Worm (Caenorhabditis elegans) whole organism, early embryonic: ENCODE results near the gene srj-37.

Source experiments
- B0310.2 ChIP-seq: sonication (generic microtip); optimal IDR thresholded peaks from 2 replicates; lab custom pipeline; 2016; ENCODE audit warnings: mild to moderate bottlenecking, missing genetic modification characterization, missing compliant biosample characterization
- F13C5.2 ChIP-seq: sonication (generic microtip); optimal IDR thresholded peaks from 2 replicates; lab custom pipeline; 2017; ENCODE audit warnings: mild to moderate bottlenecking, missing genetic modification characterization, inconsistent platforms, missing compliant biosample characterization
- aly-1 ChIP-seq: sonication (generic microtip); optimal IDR thresholded peaks from 2 replicates; lab custom pipeline; 2016; ENCODE audit warnings: missing genetic modification characterization, missing compliant biosample characterization
- ama-1 ChIP-seq: fragments of 150-350 bp; optimal IDR thresholded peaks from 2 replicates; lab custom pipeline; 2014
- ceh-13 ChIP-seq: fragments of 200-800 bp; sonication (Bioruptor generic); optimal IDR thresholded peaks from 2 replicates; lab custom pipeline; 2018; ENCODE audit warnings: mild to moderate bottlenecking, missing genetic modification characterization, missing compliant biosample characterization
- ceh-36 ChIP-seq: sonication (generic microtip); optimal IDR thresholded peaks from 2 replicates; lab custom pipeline; 2016; ENCODE audit warnings: missing genetic modification characterization, inconsistent platforms, missing compliant biosample characterization
- ets-7 ChIP-seq: sonication (generic microtip); optimal IDR thresholded peaks from 2 replicates; lab custom pipeline; 2016; ENCODE audit warnings: missing genotype, missing genetic modification characterization, missing compliant biosample characterization
- flt-1 ChIP-seq: fragments of 200-800 bp; sonication (Bioruptor generic); IDR thresholded peaks from 2 replicates; pipeline ENCODE4 v1.3.6; 2022; ENCODE audit warnings: missing genetic modification characterization, missing compliant biosample characterization
- hmbx-1 ChIP-seq: sonication (generic microtip); optimal IDR thresholded peaks from 2 replicates; lab custom pipeline; 2016; ENCODE audit warnings: mild to moderate bottlenecking, missing genetic modification characterization, missing compliant biosample characterization
- hmg-4 ChIP-seq: fragments of 200-800 bp; sonication (Bioruptor generic); optimal IDR thresholded peaks from 2 replicates; lab custom pipeline; 2018; ENCODE audit warnings: mild to moderate bottlenecking, missing genetic modification characterization, missing compliant biosample characterization
- hnd-1 ChIP-seq: sonication (generic microtip); optimal IDR thresholded peaks from 2 replicates; lab custom pipeline; 2016; ENCODE audit warnings: missing genetic modification characterization, missing compliant biosample characterization
- pes-1 ChIP-seq: fragments of 200-800 bp; sonication (Bioruptor generic); IDR thresholded peaks from 2 replicates; pipeline ENCODE4 v1.3.6; 2022; ENCODE audit warnings: missing genetic modification reagents, missing genetic modification characterization, missing compliant biosample characterization
- scrt-1 ChIP-seq: fragments of 200-800 bp; sonication (Bioruptor generic); IDR thresholded peaks from 2 replicates; pipeline ENCODE4 v1.3.6; 2022; ENCODE audit warnings: missing genetic modification characterization, missing compliant biosample characterization
- sea-1 ChIP-seq: fragments of 200-800 bp; sonication (Bioruptor generic); conservative IDR thresholded peaks from 2 replicates; pipeline ENCODE4 v1.3.6; 2022; ENCODE audit warnings: missing genetic modification characterization, missing compliant biosample characterization
- tbx-11 ChIP-seq: fragments of 200-800 bp; sonication (Bioruptor generic); IDR thresholded peaks from 2 replicates; pipeline ENCODE4 v1.3.6; 2022; ENCODE audit warnings: missing genetic modification characterization, missing compliant biosample characterization
- tbx-37 ChIP-seq: fragments of 200-800 bp; sonication (Bioruptor generic); conservative IDR thresholded peaks from 2 replicates; pipeline ENCODE4 v1.3.6; 2022; ENCODE audit warnings: missing genetic modification reagents, missing genetic modification characterization, missing compliant biosample characterization
- tra-4 ChIP-seq: sonication (generic microtip); optimal IDR thresholded peaks from 2 replicates; lab custom pipeline; 2017; ENCODE audit warnings: missing genetic modification characterization, missing compliant biosample characterization

The srj-37 gene

ce11 chrV:638328-638727, at the start of gene srj-37:
Gene srj-37, plus strand, starts transcription at chrV:638628.
- no peak for TF ChIP-seq aly-1 (tag; lab: Kevin White, UChicago)
- no peak for TF ChIP-seq ets-7 (tag; lab: Kevin White, UChicago)
- no peak for TF ChIP-seq hmbx-1
- TF ChIP-seq hmg-4: no peak
- no peak for TF ChIP-seq tra-4 (tag; lab: Kevin White, UChicago)
- no peak for TF ChIP-seq tbx-11 (GFP tag; lab: Robert Waterston, UW)
- TF ChIP-seq scrt-1 (GFP tag; lab: Robert Waterston, UW): no peak
- TF ChIP-seq F13C5.2 (tag; lab: Kevin White, UChicago): no peak
- no peak for TF ChIP-seq B0310.2 (tag; lab: Kevin White, UChicago)

ce11 chrV:590182-590581, 48.2 kb upstream of the srj-37 start, which contains the start of gene ZK488.6:
Gene ZK488.6, plus strand, starts transcription at chrV:590482.
- no peak for TF ChIP-seq F13C5.2 (tag; lab: Kevin White, UChicago)
- no peak for TF ChIP-seq tbx-37 (GFP tag; lab: Robert Waterston, UW)
- no peak for TF ChIP-seq B0310.2 (tag; lab: Kevin White, UChicago)
- TF ChIP-seq sea-1: no peak
- TF ChIP-seq hmg-4: no peak
- no peak for TF ChIP-seq ceh-13

- TF ChIP-seq sea-1 (no peak), flt-1 (GFP tag; lab: Robert Waterston, UW) (no peak), hmbx-1 (no peak), ama-1 (lab: Kevin White, UChicago) (no peak), tra-4 (tag; lab: Kevin White, UChicago) (no peak), pes-1 (GFP tag; lab: Robert Waterston, UW) (no peak), tbx-37 (GFP tag; lab: Robert Waterston, UW) (no peak), aly-1 (tag; lab: Kevin White, UChicago) (no peak), hmg-4 (no peak), tbx-11 (GFP tag; lab: Robert Waterston, UW) (no peak), F13C5.2 (tag; lab: Kevin White, UChicago) (no peak), scrt-1 (GFP tag; lab: Robert Waterston, UW) (no peak), hnd-1 (tag; lab: Kevin White, UChicago) (no peak), ets-7 (tag; lab: Kevin White, UChicago) (no peak), B0310.2 (tag; lab: Kevin White, UChicago) (no peak)
Measured at ce11 chrV:592959-593358, 45.5 kb upstream of the srj-37 start, which contains the start of gene ZK488.5. Gene ZK488.5, plus strand, starts transcription at chrV:593259.

ce11 chrV:596923-597322, 41.5 kb upstream of the srj-37 start:
- TF ChIP-seq sea-1 (no peak), ama-1 (lab: Kevin White, UChicago) (no peak), hmg-4 (no peak), scrt-1 (GFP tag; lab: Robert Waterston, UW) (no peak), F13C5.2 (tag; lab: Kevin White, UChicago) (no peak), tra-4 (tag; lab: Kevin White, UChicago) (no peak), hnd-1 (tag; lab: Kevin White, UChicago) (no peak), flt-1 (GFP tag; lab: Robert Waterston, UW) (no peak), ceh-13 (no peak), B0310.2 (tag; lab: Kevin White, UChicago) (no peak), aly-1 (tag; lab: Kevin White, UChicago) (no peak), tbx-11 (GFP tag; lab: Robert Waterston, UW) (no peak), ets-7 (tag; lab: Kevin White, UChicago) (no peak), ceh-36 (tag; lab: Kevin White, UChicago) (no peak), hmbx-1 (no peak), pes-1 (GFP tag; lab: Robert Waterston, UW) (no peak), tbx-37 (GFP tag; lab: Robert Waterston, UW) (no peak)

ce11 chrV:597823-598222, 40.6 kb upstream of the srj-37 start:
- no peak for TF ChIP-seq hmg-4
- TF ChIP-seq aly-1 (tag; lab: Kevin White, UChicago): no peak
- no peak for TF ChIP-seq tra-4 (tag; lab: Kevin White, UChicago)
- TF ChIP-seq hmbx-1: no peak
- no peak for TF ChIP-seq ceh-36 (tag; lab: Kevin White, UChicago)
- TF ChIP-seq ets-7 (tag; lab: Kevin White, UChicago): no peak
- no peak for TF ChIP-seq pes-1 (GFP tag; lab: Robert Waterston, UW)

- TF ChIP-seq tbx-37 (GFP tag; lab: Robert Waterston, UW) (no peak), pes-1 (GFP tag; lab: Robert Waterston, UW) (no peak), hmbx-1 (no peak), F13C5.2 (tag; lab: Kevin White, UChicago) (no peak), ceh-13 (no peak), B0310.2 (tag; lab: Kevin White, UChicago) (no peak), flt-1 (GFP tag; lab: Robert Waterston, UW) (no peak)
Measured at ce11 chrV:598626-599025, 39.8 kb upstream of the srj-37 start.

ce11 chrV:599783-600182, 38.6 kb upstream of the srj-37 start:
- TF ChIP-seq tra-4 (tag; lab: Kevin White, UChicago): no peak
- TF ChIP-seq ama-1 (lab: Kevin White, UChicago): no peak
- no peak for TF ChIP-seq hmg-4
- TF ChIP-seq pes-1 (GFP tag; lab: Robert Waterston, UW): no peak
- no peak for TF ChIP-seq hnd-1 (tag; lab: Kevin White, UChicago)
- no peak for TF ChIP-seq ets-7 (tag; lab: Kevin White, UChicago)
- no peak for TF ChIP-seq tbx-37 (GFP tag; lab: Robert Waterston, UW)
- TF ChIP-seq ceh-36 (tag; lab: Kevin White, UChicago): no peak
- TF ChIP-seq tbx-11 (GFP tag; lab: Robert Waterston, UW): no peak
- no peak for TF ChIP-seq sea-1
- TF ChIP-seq B0310.2 (tag; lab: Kevin White, UChicago): no peak
- TF ChIP-seq scrt-1 (GFP tag; lab: Robert Waterston, UW): no peak
- TF ChIP-seq hmbx-1: no peak
- no peak for TF ChIP-seq ceh-13
- TF ChIP-seq aly-1 (tag; lab: Kevin White, UChicago): no peak
- no peak for TF ChIP-seq flt-1 (GFP tag; lab: Robert Waterston, UW)
